Worm (Caenorhabditis elegans) whole organism, L2 larva: Measurements from ENCODE around the gene fbxb-79.

Source experiments
- R02D3.7 ChIP-seq: fragments of 150-350 bp; optimal IDR thresholded peaks from 2 replicates; lab custom pipeline; 2014; ENCODE audit warnings: missing biosample characterization, missing genetic modification characterization
- aly-2 ChIP-seq: fragments of 150-350 bp; optimal IDR thresholded peaks from 2 replicates; lab custom pipeline; 2014; ENCODE audit warnings: missing biosample characterization, missing genetic modification characterization
- ceh-16 ChIP-seq: fragments of 150-350 bp; optimal IDR thresholded peaks from 2 replicates; lab custom pipeline; 2014; ENCODE audit warnings: missing biosample characterization, missing genetic modification characterization
- elt-3 ChIP-seq: sonication (generic microtip); optimal IDR thresholded peaks from 2 replicates; lab custom pipeline; 2017; ENCODE audit warnings: missing biosample characterization, missing genetic modification characterization
- lin-11 ChIP-seq: fragments of 150-350 bp; sonication (generic microtip); optimal IDR thresholded peaks from 2 replicates; lab custom pipeline; 2014; ENCODE audit warnings: missing biosample characterization, missing genetic modification characterization, inconsistent platforms, mixed read lengths
- lin-13 ChIP-seq: fragments of 150-350 bp; optimal IDR thresholded peaks from 2 replicates; lab custom pipeline; 2014; ENCODE audit warnings: missing biosample characterization, missing genetic modification reagents, missing genetic modification characterization
- lin-39 ChIP-seq: fragments of 150-350 bp; optimal IDR thresholded peaks from 2 replicates; lab custom pipeline; 2014; ENCODE audit warnings: missing biosample characterization, missing genetic modification reagents, missing genetic modification characterization
- mab-5 ChIP-seq: fragments of 150-350 bp; optimal IDR thresholded peaks from 2 replicates; lab custom pipeline; 2014; ENCODE audit warnings: missing biosample characterization, missing genetic modification characterization
- nhr-25 ChIP-seq: fragments of 150-350 bp; sonication (generic microtip); optimal IDR thresholded peaks from 3 replicates; lab custom pipeline; 2014; ENCODE audit warnings: missing biosample characterization, missing genetic modification characterization
- nhr-6 ChIP-seq: fragments of 150-350 bp; optimal IDR thresholded peaks from 2 replicates; lab custom pipeline; 2014; ENCODE audit warnings: missing biosample characterization, missing genetic modification characterization
- nhr-77 ChIP-seq: fragments of 150-350 bp; optimal IDR thresholded peaks from 2 replicates; lab custom pipeline; 2014; ENCODE audit warnings: missing biosample characterization, missing genetic modification characterization
- unc-62 ChIP-seq: fragments of 150-350 bp; optimal IDR thresholded peaks from 2 replicates; lab custom pipeline; 2014; ENCODE audit warnings: missing biosample characterization, missing genetic modification reagents, missing genetic modification characterization
- ztf-11 ChIP-seq: sonication (generic microtip); optimal IDR thresholded peaks from 2 replicates; lab custom pipeline; 2017; ENCODE audit warnings: missing biosample characterization, missing genetic modification characterization

DNA sequence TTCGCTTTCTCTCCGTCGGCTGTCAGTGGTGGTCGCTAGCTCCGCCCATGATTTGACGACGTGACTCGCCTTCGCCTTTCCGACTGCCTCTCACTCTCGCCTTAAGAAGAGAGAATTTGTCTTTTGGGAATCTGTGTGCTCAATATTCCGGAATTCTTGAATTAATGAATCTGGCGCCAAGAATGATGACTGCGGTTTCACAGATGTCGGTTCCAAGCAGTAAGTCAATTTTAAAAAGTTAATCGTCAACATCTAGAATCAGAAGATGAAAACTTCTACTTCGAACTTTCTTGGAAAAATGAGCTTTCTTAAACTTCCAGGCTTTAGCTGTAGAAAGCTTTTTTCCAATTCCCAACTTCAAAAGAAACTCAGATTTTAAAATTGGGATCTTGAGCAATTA is 19.7 kb downstream of the fbxb-79 start, which contains the start of gene nhr-67:
- TF ChIP-seq R02D3.7 (tag; lab: Kevin White, UChicago), result no peak
- no peak for TF ChIP-seq aly-2
- no peak for TF ChIP-seq unc-62 (GFP tag; lab: Kevin White, UChicago)
- TF ChIP-seq lin-39 (tag; lab: Kevin White, UChicago), result no peak
- TF ChIP-seq lin-13, result no peak
- TF ChIP-seq nhr-25 (tag; lab: Kevin White, UChicago), result no peak
- TF ChIP-seq ztf-11 (tag; lab: Kevin White, UChicago), result no peak
- TF ChIP-seq elt-3 (tag; lab: Kevin White, UChicago), result no peak
- no peak for TF ChIP-seq ceh-16 (tag; lab: Kevin White, UChicago)
- TF ChIP-seq mab-5 (tag; lab: Kevin White, UChicago), result no peak
- no peak for TF ChIP-seq nhr-77
- TF ChIP-seq nhr-6 (tag; lab: Kevin White, UChicago), result no peak
- no peak for TF ChIP-seq lin-11 (tag; lab: Kevin White, UChicago)
